Worm (Caenorhabditis elegans) whole organism, late embryonic: ENCODE data around the gene mlc-7.
A peak's percentile ranks its signal among the peaks of the same experiment; 100 is the strongest.

Experiments used
- F13H6.1 ChIP-seq: sonication (generic microtip); optimal IDR thresholded peaks from 2 replicates; lab custom pipeline; 2016; ENCODE audit warnings: missing genetic modification characterization, missing compliant biosample characterization
- K02D7.2 ChIP-seq: sonication (generic microtip); optimal IDR thresholded peaks from 2 replicates; lab custom pipeline; 2017; ENCODE audit warnings: mild to moderate bottlenecking, missing genetic modification characterization, missing compliant biosample characterization
- T23F11.4 ChIP-seq: fragments of 200-800 bp; sonication (Bioruptor generic); optimal IDR thresholded peaks from 2 replicates; lab custom pipeline; 2018; ENCODE audit warnings: mild to moderate bottlenecking, missing genetic modification characterization, missing compliant biosample characterization
- Y22D7AL.16 ChIP-seq: sonication (generic microtip); optimal IDR thresholded peaks from 2 replicates; lab custom pipeline; 2016; ENCODE audit warnings: missing genetic modification characterization, missing compliant biosample characterization
- ceh-2 ChIP-seq: sonication (generic microtip); optimal IDR thresholded peaks from 2 replicates; lab custom pipeline; 2016; ENCODE audit warnings: missing genotype, missing genetic modification characterization, missing compliant biosample characterization
- ceh-22 ChIP-seq: sonication (generic microtip); optimal IDR thresholded peaks from 2 replicates; lab custom pipeline; 2017; ENCODE audit warnings: missing biosample characterization, missing genetic modification characterization
- ceh-34 ChIP-seq: sonication (generic microtip); optimal IDR thresholded peaks from 2 replicates; lab custom pipeline; 2016; ENCODE audit warnings: mild to moderate bottlenecking, missing genetic modification characterization, missing compliant biosample characterization
- ceh-45 ChIP-seq: fragments of 200-800 bp; sonication (Bioruptor generic); IDR thresholded peaks from 2 replicates; pipeline ENCODE4 v1.3.6; 2022; ENCODE audit warnings: missing genetic modification reagents, missing genetic modification characterization, missing compliant biosample characterization
- ceh-48 ChIP-seq: sonication (generic microtip); optimal IDR thresholded peaks from 2 replicates; lab custom pipeline; 2016; ENCODE audit warnings: missing genetic modification characterization, inconsistent platforms, missing compliant biosample characterization
- ceh-6 ChIP-seq: fragments of 200-800 bp; sonication (Bioruptor generic); optimal IDR thresholded peaks from 2 replicates; lab custom pipeline; 2018; ENCODE audit warnings: mild to moderate bottlenecking, missing genetic modification characterization, missing compliant biosample characterization
- ceh-9 ChIP-seq: sonication (generic microtip); optimal IDR thresholded peaks from 2 replicates; lab custom pipeline; 2016; ENCODE audit warnings: mild to moderate bottlenecking, missing genetic modification characterization, inconsistent platforms, missing compliant biosample characterization
- dve-1 ChIP-seq: sonication (generic microtip); optimal IDR thresholded peaks from 2 replicates; lab custom pipeline; 2017; ENCODE audit warnings: antibody characterized with exemption, mild to moderate bottlenecking, missing genetic modification characterization, missing compliant biosample characterization
- elt-2 ChIP-seq: sonication (generic microtip); optimal IDR thresholded peaks from 2 replicates; lab custom pipeline; 2016; ENCODE audit warnings: missing genetic modification reagents, missing genetic modification characterization, missing compliant biosample characterization
- elt-4 ChIP-seq: sonication (generic microtip); optimal IDR thresholded peaks from 2 replicates; lab custom pipeline; 2016; ENCODE audit warnings: missing genetic modification characterization, missing compliant biosample characterization
- eyg-1 ChIP-seq: sonication (generic microtip); optimal IDR thresholded peaks from 2 replicates; lab custom pipeline; 2016; ENCODE audit warnings: missing genotype, missing genetic modification characterization, missing compliant biosample characterization
- fkh-10 ChIP-seq: fragments of 150-350 bp; optimal IDR thresholded peaks from 2 replicates; lab custom pipeline; 2014; ENCODE audit warnings: missing biosample characterization, missing genetic modification reagents, missing genetic modification characterization
- fkh-6 ChIP-seq: sonication (generic microtip); optimal IDR thresholded peaks from 2 replicates; lab custom pipeline; 2016; ENCODE audit warnings: missing genetic modification characterization, missing compliant biosample characterization
- gmeb-2 ChIP-seq: sonication (generic microtip); optimal IDR thresholded peaks from 2 replicates; lab custom pipeline; 2016; ENCODE audit warnings: missing genetic modification characterization, inconsistent platforms, missing compliant biosample characterization
- hlh-6 ChIP-seq: sonication (generic microtip); optimal IDR thresholded peaks from 2 replicates; lab custom pipeline; 2016; ENCODE audit warnings: missing genotype, missing genetic modification characterization, missing compliant biosample characterization
- hlh-8 ChIP-seq: sonication (generic microtip); optimal IDR thresholded peaks from 2 replicates; lab custom pipeline; 2016; ENCODE audit warnings: missing genotype, missing genetic modification characterization, missing compliant biosample characterization
- mec-3 ChIP-seq: sonication (generic microtip); optimal IDR thresholded peaks from 2 replicates; lab custom pipeline; 2016; ENCODE audit warnings: borderline replicate concordance, missing genetic modification characterization, missing compliant biosample characterization
- npax-4 ChIP-seq: sonication (generic microtip); optimal IDR thresholded peaks from 2 replicates; lab custom pipeline; 2016; ENCODE audit warnings: missing genetic modification characterization, missing compliant biosample characterization
- pag-3 ChIP-seq: sonication (generic microtip); optimal IDR thresholded peaks from 2 replicates; lab custom pipeline; 2016; ENCODE audit warnings: missing compliant biosample characterization, missing genetic modification characterization, borderline replicate concordance
- pat-9 ChIP-seq: fragments of 200-800 bp; sonication (Bioruptor generic); optimal IDR thresholded peaks from 2 replicates; lab custom pipeline; 2018; ENCODE audit warnings: mild to moderate bottlenecking, missing genetic modification characterization, moderate library complexity, missing compliant biosample characterization
- pros-1 ChIP-seq: fragments of 150-350 bp; optimal IDR thresholded peaks from 2 replicates; lab custom pipeline; 2014; ENCODE audit warnings: missing biosample characterization, missing genetic modification reagents, missing genetic modification characterization
- ref-2 ChIP-seq: sonication (generic microtip); optimal IDR thresholded peaks from 2 replicates; lab custom pipeline; 2016; ENCODE audit warnings: missing genetic modification characterization, missing compliant biosample characterization
- rnt-1 ChIP-seq: sonication (generic microtip); optimal IDR thresholded peaks from 2 replicates; lab custom pipeline; 2016; ENCODE audit warnings: missing genetic modification characterization, missing compliant biosample characterization
- sdc-2 ChIP-seq: sonication (generic microtip); optimal IDR thresholded peaks from 2 replicates; lab custom pipeline; 2016; ENCODE audit warnings: missing genotype, missing genetic modification characterization, missing compliant biosample characterization
- sox-2 ChIP-seq: fragments of 200-800 bp; sonication (Bioruptor generic); IDR thresholded peaks from 2 replicates; pipeline ENCODE4 v1.3.6; 2022; ENCODE audit warnings: missing genetic modification reagents, missing genetic modification characterization, missing compliant biosample characterization
- tbx-2 ChIP-seq: sonication (generic microtip); optimal IDR thresholded peaks from 2 replicates; lab custom pipeline; 2016; ENCODE audit warnings: missing genetic modification characterization, missing compliant biosample characterization
- ttx-3 ChIP-seq: sonication (generic microtip); optimal IDR thresholded peaks from 2 replicates; lab custom pipeline; 2016; ENCODE audit warnings: missing genetic modification reagents, missing genetic modification characterization, missing compliant biosample characterization
- unc-3 ChIP-seq, 2 experiments: fragments of 200-800 bp in 1 of 2; sonication (Bioruptor generic) in 1 of 2; sonication (generic microtip) in 1 of 2; conservative IDR thresholded peaks in 1 of 2; optimal IDR thresholded peaks in 1 of 2; 2 replicates each; pipeline versions ENCODE4 v1.3.6 to Lab custom; 2016 to 2022; ENCODE audit warnings: missing compliant biosample characterization in 2 of 2, missing genetic modification characterization in 2 of 2, missing genetic modification reagents in 1 of 2
- unc-42 ChIP-seq: sonication (generic microtip); optimal IDR thresholded peaks from 2 replicates; lab custom pipeline; 2016; ENCODE audit warnings: missing genotype, missing genetic modification characterization, missing compliant biosample characterization
- unc-55 ChIP-seq: sonication (generic microtip); optimal IDR thresholded peaks from 2 replicates; lab custom pipeline; 2017; ENCODE audit warnings: missing biosample characterization, missing genetic modification reagents, missing genetic modification characterization
- zip-5 ChIP-seq: sonication (generic microtip); optimal IDR thresholded peaks from 2 replicates; lab custom pipeline; 2016; ENCODE audit warnings: missing genetic modification characterization, missing compliant biosample characterization
- ztf-16 ChIP-seq: sonication (generic microtip); optimal IDR thresholded peaks from 2 replicates; lab custom pipeline; 2017; ENCODE audit warnings: missing genetic modification characterization, missing compliant biosample characterization

The mlc-7 gene

DNA sequence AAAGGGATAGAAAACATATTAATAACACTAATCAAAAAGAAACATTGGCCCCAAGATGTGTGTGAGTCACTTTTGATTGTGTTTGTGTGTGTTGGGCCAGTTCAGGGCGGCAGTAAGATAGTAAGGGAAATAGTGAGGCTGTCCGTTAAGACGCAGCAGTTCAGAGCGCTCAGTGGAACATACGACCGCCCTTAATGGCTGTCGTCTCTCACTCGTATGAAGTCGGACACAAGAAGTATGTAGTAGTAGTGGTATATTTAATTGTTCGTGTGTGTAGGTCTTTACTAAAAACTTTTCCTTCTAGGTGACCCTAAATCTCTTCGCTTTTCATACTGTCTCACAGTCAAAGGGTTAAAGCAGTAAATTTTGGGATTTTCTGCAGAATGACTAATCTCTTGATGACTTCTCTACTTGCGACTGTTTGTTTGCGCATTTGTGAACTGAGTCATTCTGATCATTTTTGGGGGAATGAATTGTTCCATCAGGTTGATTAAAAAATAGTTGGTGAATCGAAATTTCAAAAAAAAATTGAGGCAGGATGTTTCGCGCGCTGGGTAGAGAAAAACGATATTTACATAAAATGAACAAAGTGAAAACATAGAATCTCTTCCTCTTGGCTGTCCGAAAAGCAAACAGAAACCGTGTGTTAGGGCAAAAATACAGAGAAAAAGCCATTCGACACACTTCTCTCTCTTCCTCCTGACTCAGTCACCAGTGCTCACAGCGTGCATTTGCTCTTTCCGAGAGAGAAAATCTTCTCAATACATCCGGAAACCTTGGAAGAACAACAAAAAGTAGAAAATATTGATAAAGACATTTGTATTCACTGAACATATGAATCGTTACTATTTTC, 12.2 kb downstream of the mlc-7 start:
- TF ChIP-seq mec-3 (tag; lab: Kevin White, UChicago): no peak
- no peak for TF ChIP-seq unc-42 (tag; lab: Kevin White, UChicago)
- TF ChIP-seq ceh-48 (tag; lab: Kevin White, UChicago): no peak
- no peak for TF ChIP-seq npax-4 (tag; lab: Kevin White, UChicago)
- no peak for TF ChIP-seq ceh-9 (tag; lab: Kevin White, UChicago)
- TF ChIP-seq eyg-1 (tag; lab: Kevin White, UChicago): no peak
- TF ChIP-seq fkh-10 (GFP tag; lab: Kevin White, UChicago): no peak
- TF ChIP-seq ceh-22 (tag; lab: Kevin White, UChicago): no peak
- TF ChIP-seq ref-2 (tag; lab: Kevin White, UChicago): no peak
- no peak for TF ChIP-seq hlh-8 (tag; lab: Kevin White, UChicago)
- no peak for TF ChIP-seq sox-2 (GFP tag; lab: Robert Waterston, UW)
- TF ChIP-seq dve-1 (tag; lab: Kevin White, UChicago): no peak
- TF ChIP-seq, all 69 proteins: peak for 0

DNA sequence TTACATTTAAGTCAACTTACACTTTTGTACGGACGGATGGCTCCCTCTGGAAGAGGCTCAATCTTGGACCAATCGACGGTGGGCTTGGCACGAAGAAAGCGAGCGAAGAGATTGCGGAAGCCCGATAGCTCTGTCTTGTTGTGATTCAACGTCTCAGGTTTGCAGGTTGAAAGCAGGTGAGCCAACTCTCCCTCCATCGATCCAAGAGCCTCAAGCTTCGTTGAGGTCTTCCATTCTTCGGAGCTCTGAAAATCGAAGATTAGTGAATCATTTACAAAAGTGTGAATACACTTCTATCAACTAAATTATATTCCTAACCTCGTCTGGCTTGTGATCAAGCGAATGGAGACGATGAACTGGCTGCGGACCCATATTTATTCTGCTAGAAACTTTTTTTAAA, 14.5 kb downstream of the mlc-7 start:
- TF ChIP-seq K02D7.2 (tag; lab: Kevin White, UChicago) (no peak), pag-3 (no peak), ceh-34 (no peak), ceh-45 (GFP tag; lab: Robert Waterston, UW) (no peak), pat-9 (tag; lab: Kevin White, UChicago) (no peak), gmeb-2 (tag; lab: Kevin White, UChicago) (no peak), ztf-16 (tag; lab: Kevin White, UChicago) (no peak), dve-1 (tag; lab: Kevin White, UChicago) (no peak), sox-2 (GFP tag; lab: Robert Waterston, UW) (no peak)

DNA sequence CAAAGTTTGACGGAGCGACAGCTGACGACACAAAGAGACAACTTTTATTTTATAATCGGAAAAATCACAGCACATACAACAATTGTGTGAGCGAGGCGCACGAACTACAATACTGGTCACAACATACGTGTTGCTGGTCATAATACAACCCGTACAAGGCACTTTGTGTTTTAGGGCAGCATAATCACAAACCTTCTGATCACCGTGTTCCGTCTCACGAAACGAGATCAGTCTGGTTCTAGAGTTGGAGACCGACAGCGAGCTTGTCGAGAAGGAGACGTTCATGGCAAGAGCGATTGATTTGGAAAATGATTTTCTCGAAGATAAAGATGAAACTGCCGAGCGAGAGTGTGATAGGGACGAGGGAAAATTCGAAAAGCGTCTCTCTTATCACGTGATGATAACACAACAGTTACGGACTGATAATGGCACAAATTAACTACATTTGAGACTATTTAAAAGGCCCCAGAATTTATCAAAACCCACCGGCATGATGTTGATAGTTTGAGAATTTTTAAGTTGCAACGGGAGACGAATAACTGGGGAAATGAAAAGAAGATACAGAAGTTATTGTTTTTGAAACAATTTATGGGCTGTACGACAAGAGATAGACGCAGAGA, 15.6 kb downstream of the mlc-7 start:
- TF ChIP-seq ceh-6 (GFP tag; lab: Kevin White, UChicago) (no peak), elt-2 (peak; percentile 95), ceh-22 (tag; lab: Kevin White, UChicago) (no peak), unc-55 (GFP tag; lab: Kevin White, UChicago) (peak; percentile 16)

DNA sequence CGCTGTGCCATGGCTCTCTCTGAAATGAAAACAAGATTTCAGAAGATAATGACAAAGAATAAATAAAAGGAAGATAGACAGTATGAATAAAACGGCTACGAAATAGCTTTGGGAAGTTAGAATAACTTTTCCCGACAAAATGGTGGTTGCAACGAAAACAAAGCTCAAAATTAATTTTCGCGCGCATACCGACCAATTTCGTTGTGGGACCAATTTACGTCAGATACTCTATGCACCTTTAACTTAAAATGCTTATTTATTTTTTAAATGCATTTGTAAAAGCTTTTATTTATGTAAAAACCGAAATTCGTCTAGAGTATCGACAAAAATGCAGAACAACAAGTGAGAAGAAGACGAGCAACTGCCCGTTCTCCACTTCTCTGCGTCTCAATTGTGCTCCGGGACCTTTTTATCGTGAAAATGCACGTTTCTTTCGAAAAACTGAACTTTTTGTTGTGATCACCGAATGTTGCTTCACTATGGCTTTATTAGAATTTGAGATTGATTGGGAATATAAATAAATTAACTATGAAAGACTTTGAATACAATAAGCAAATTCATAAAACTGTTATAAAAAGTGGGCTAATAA, 16.9 kb downstream of the mlc-7 start, which contains the start of gene rml-1:
Gene rml-1, minus strand, starts transcription at position 19 of the 589 bp plus-strand sequence.
- no peak for TF ChIP-seq ttx-3 (tag; lab: Kevin White, UChicago)
- TF ChIP-seq mec-3 (tag; lab: Kevin White, UChicago): no peak
- TF ChIP-seq T23F11.4 (GFP tag; lab: Kevin White, UChicago): no peak
- no peak for TF ChIP-seq sox-2 (GFP tag; lab: Robert Waterston, UW)
- no peak for TF ChIP-seq hlh-6
- no peak for TF ChIP-seq sdc-2 (tag; lab: Kevin White, UChicago)
- no peak for TF ChIP-seq gmeb-2 (tag; lab: Kevin White, UChicago)
- TF ChIP-seq ztf-16 (tag; lab: Kevin White, UChicago): no peak
- no peak for TF ChIP-seq F13H6.1

DNA sequence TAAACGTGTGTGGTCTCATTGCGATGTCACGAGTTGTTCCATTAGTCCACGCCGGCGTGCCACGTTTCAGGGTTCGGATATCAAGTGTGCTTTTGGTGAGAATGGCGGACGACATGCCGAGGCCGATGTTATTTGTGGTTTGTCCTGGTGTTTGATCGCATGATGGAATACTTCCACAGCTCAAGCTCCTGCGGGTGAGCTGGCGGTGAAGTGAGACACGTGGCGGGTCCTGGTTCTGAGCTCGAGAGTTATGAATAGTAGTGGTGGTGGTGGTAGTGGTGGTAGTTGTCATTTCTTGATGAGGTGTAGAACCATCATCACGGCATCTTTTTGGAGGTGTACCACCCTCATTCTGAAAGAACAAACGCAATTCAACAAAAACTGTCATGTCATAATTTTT, 18.8 kb downstream of the mlc-7 start:
- TF ChIP-seq pros-1 (tag; lab: Kevin White, UChicago): no peak
- no peak for TF ChIP-seq fkh-6 (tag; lab: Kevin White, UChicago)
- TF ChIP-seq ceh-2 (tag; lab: Kevin White, UChicago): no peak
- no peak for TF ChIP-seq tbx-2 (tag; lab: Kevin White, UChicago)
- no peak for TF ChIP-seq sox-2 (GFP tag; lab: Robert Waterston, UW)
- no peak for TF ChIP-seq rnt-1
- TF ChIP-seq Y22D7AL.16 (tag; lab: Kevin White, UChicago): no peak
- no peak for TF ChIP-seq pag-3
- TF ChIP-seq unc-3 (GFP tag; conservative IDR thresholded peaks at IDR 0.05; lab: Robert Waterston, UW): no peak
- no peak for TF ChIP-seq unc-3 (tag; optimal IDR thresholded peaks at IDR 0.05; lab: Kevin White, UChicago)
- no peak for TF ChIP-seq zip-5
- no peak for TF ChIP-seq elt-4 (tag; lab: Kevin White, UChicago)
- no peak for TF ChIP-seq unc-42 (tag; lab: Kevin White, UChicago)
- TF ChIP-seq, all 69 proteins: peak for 0
